Fruit fly (Drosophila melanogaster): Measurements from ENCODE around the gene fmt.

DNA sequence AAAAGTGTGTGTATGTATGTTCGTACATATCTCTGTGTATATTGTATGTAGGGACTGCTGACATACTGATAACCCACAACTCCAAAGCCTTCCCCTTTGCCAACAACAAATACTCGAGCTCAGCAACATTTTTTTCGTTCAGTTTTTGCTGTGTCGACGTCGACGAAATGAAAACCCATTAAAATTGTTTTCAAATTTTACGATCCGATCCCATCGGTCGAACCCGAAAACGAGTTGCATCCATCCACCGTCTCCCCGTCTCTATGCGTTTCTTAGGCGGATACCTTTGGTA is 43.1 kb upstream of the fmt start:
- TF ChIP-seq psq (optimal IDR thresholded peaks at IDR 0.05) (no peak), pan (optimal IDR thresholded peaks at IDR 0.05) (no peak), EcR (GFP tag; optimal IDR thresholded peaks at IDR 0.05) (no peak), CG8478 (optimal IDR thresholded peaks at IDR 0.05) (no peak), Dll (optimal IDR thresholded peaks at IDR 0.05) (no peak), usp (GFP tag; optimal IDR thresholded peaks at IDR 0.05) (no peak)

Measured in whole organism.